Fruit fly (Drosophila melanogaster) Kc167 (cell line): ENCODE results near the gene CG5157.

Source experiments
- Myc ChIP-seq: fragments of >200 bp; optimal IDR thresholded peaks from 2 replicates; lab custom pipeline; 2017; ENCODE audit warnings: missing external identifiers
- psq ChIP-seq: fragments of >200 bp; optimal IDR thresholded peaks from 2 replicates; lab custom pipeline; 2017; ENCODE audit warnings: missing external identifiers

DNA sequence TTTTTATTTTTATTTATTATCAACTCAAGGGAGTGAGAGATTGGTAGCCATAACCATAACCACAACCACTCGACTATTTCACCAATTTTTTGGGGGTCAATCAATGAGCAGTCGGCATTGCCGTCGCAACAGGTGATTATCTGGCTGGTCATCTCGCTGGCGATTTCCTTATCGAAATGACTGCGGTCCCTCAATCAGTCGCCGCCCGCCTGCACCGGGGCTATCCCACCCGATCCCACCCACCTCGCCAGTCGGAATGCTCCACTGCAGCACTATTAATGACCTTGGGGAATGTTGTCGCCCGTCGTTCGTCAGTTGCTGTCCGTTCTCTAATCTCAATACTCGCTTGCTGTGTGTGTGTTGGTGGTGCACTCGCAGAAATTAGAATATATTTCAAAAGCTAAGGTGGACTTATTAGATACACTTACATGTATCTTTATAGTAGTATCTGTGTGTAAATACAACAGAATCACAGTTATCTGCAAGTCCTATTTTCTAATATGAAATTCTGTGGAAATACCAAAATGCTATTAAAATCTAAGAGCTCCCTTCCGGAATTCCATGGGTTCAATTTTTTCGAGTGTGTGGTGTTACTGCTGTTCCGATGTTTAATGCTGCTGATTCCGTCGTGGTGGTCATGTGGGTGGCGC is 22.9 kb upstream of the CG5157 start:
- TF ChIP-seq psq (no peak), Myc (no peak)
